Fruit fly (Drosophila melanogaster) whole organism, embryonic: ENCODE results near the gene CG7497.

Source experiments
- Antp ChIP-seq: fragments of 200-800 bp; sonication (Bioruptor generic); optimal IDR thresholded peaks from 3 replicates; lab custom pipeline; 2016; ENCODE audit warnings: missing biosample characterization, missing genetic modification characterization
- C15 ChIP-seq: fragments of 200-800 bp; sonication (Bioruptor generic); IDR thresholded peaks from 3 replicates; pipeline ENCODE4 v1.3.6; 2022; ENCODE audit warnings: missing biosample characterization, missing genetic modification characterization
- CG10267 ChIP-seq: fragments of 200-800 bp; sonication (Bioruptor generic); optimal IDR thresholded peaks from 2 replicates; lab custom pipeline; 2018; ENCODE audit warnings: missing biosample characterization, mild to moderate bottlenecking, missing genetic modification characterization, moderate library complexity
- CG10431 ChIP-seq: fragments of 200-800 bp; sonication (Bioruptor generic); optimal IDR thresholded peaks from 3 replicates; lab custom pipeline; 2018; ENCODE audit warnings: missing biosample characterization, mild to moderate bottlenecking, missing genetic modification characterization
- CG14860 ChIP-seq: fragments of 200-800 bp; sonication (Bioruptor generic); IDR thresholded peaks from 3 replicates; pipeline ENCODE4 v1.3.6; 2022; ENCODE audit warnings: missing biosample characterization, missing genetic modification characterization; ENCODE audit not compliant: partially characterized antibody
- CG15011 ChIP-seq: fragments of 200-800 bp; sonication (Bioruptor generic); optimal IDR thresholded peaks from 3 replicates; lab custom pipeline; 2018; ENCODE audit warnings: missing biosample characterization, mild to moderate bottlenecking, missing genetic modification characterization
- CG15073 ChIP-seq: fragments of 200-800 bp; sonication (Bioruptor generic); optimal IDR thresholded peaks from 2 replicates; lab custom pipeline; 2016; ENCODE audit warnings: missing biosample characterization, missing genetic modification characterization
- CG1529 ChIP-seq: fragments of 200-800 bp; sonication (Bioruptor generic); optimal IDR thresholded peaks from 3 replicates; lab custom pipeline; 2018; ENCODE audit warnings: missing biosample characterization, missing genetic modification characterization
- CG15514 ChIP-seq: fragments of 200-800 bp; sonication (Bioruptor generic); optimal IDR thresholded peaks from 3 replicates; lab custom pipeline; 2017; ENCODE audit warnings: missing biosample characterization, missing genetic modification characterization, mild to moderate bottlenecking, moderate library complexity, missing genetic modification reagents
- CG1603 ChIP-seq: fragments of 200-800 bp; sonication (Bioruptor generic); optimal IDR thresholded peaks from 2 replicates; lab custom pipeline; 2019; ENCODE audit warnings: missing biosample characterization, mild to moderate bottlenecking, missing genetic modification characterization, moderate library complexity
- CG18476 ChIP-seq: fragments of 200-800 bp; sonication (Bioruptor generic); optimal IDR thresholded peaks from 2 replicates; lab custom pipeline; 2016; ENCODE audit warnings: missing biosample characterization, mild to moderate bottlenecking, missing genetic modification characterization
- CG3065 ChIP-seq: fragments of 200-800 bp; sonication (Bioruptor generic); optimal IDR thresholded peaks from 2 replicates; lab custom pipeline; 2016; ENCODE audit warnings: missing biosample characterization, missing genetic modification characterization
- CG3281 ChIP-seq: fragments of 200-800 bp; sonication (Bioruptor generic); optimal IDR thresholded peaks from 3 replicates; lab custom pipeline; 2017; ENCODE audit warnings: missing biosample characterization, mild to moderate bottlenecking, missing genetic modification characterization
- CG4282 ChIP-seq: fragments of 200-800 bp; sonication (Bioruptor generic); optimal IDR thresholded peaks from 2 replicates; lab custom pipeline; 2016; ENCODE audit warnings: missing biosample characterization, missing genetic modification characterization
- CG5180 ChIP-seq: fragments of 200-800 bp; sonication (Bioruptor generic); optimal IDR thresholded peaks from 3 replicates; lab custom pipeline; 2017; ENCODE audit warnings: missing biosample characterization, missing genetic modification characterization, mild to moderate bottlenecking, moderate library complexity, missing genetic modification reagents
- CG6175 ChIP-seq: fragments of 200-800 bp; sonication (Bioruptor generic); IDR thresholded peaks from 3 replicates; pipeline ENCODE4 v1.3.6; 2022; ENCODE audit warnings: missing biosample characterization, missing genetic modification characterization
- CG7556 ChIP-seq: fragments of 200-800 bp; sonication (Bioruptor generic); optimal IDR thresholded peaks from 2 replicates; lab custom pipeline; 2017; ENCODE audit warnings: missing biosample characterization, mild to moderate bottlenecking, missing genetic modification characterization
- CrebB ChIP-seq: fragments of 200-800 bp; sonication (Bioruptor generic); optimal IDR thresholded peaks from 3 replicates; lab custom pipeline; 2018; ENCODE audit warnings: missing biosample characterization, mild to moderate bottlenecking, missing genetic modification characterization
- MTF-1 ChIP-seq: fragments of 200-800 bp; sonication (Bioruptor generic); optimal IDR thresholded peaks from 2 replicates; lab custom pipeline; 2018; ENCODE audit warnings: missing biosample characterization, mild to moderate bottlenecking, missing genetic modification characterization, borderline replicate concordance
- Optix ChIP-seq: fragments of 200-800 bp; sonication (Bioruptor generic); IDR thresholded peaks from 3 replicates; pipeline ENCODE4 v1.3.6; 2022; ENCODE audit warnings: missing biosample characterization, missing genetic modification characterization
- Sox100B ChIP-seq: fragments of 200-800 bp; sonication (Bioruptor generic); optimal IDR thresholded peaks from 3 replicates; lab custom pipeline; 2018; ENCODE audit warnings: missing biosample characterization, mild to moderate bottlenecking, missing genetic modification characterization
- Spps ChIP-seq: fragments of 200-800 bp; sonication (Bioruptor generic); optimal IDR thresholded peaks from 2 replicates; lab custom pipeline; 2018; ENCODE audit warnings: missing biosample characterization, mild to moderate bottlenecking, missing genetic modification characterization
- Sry-δ ChIP-seq: fragments of 200-800 bp; sonication (Bioruptor generic); optimal IDR thresholded peaks from 2 replicates; lab custom pipeline; 2016; ENCODE audit warnings: missing biosample characterization, missing genetic modification characterization
- YL-1 ChIP-seq: fragments of 200-800 bp; sonication (Bioruptor generic); optimal IDR thresholded peaks from 3 replicates; lab custom pipeline; 2017; ENCODE audit warnings: missing biosample characterization, mild to moderate bottlenecking, missing genetic modification characterization
- aop ChIP-seq: fragments of 200-800 bp; sonication (Bioruptor generic); IDR thresholded peaks from 2 replicates; pipeline ENCODE4 v1.3.6; 2022; ENCODE audit warnings: missing biosample characterization, missing genetic modification characterization
- ato ChIP-seq: fragments of 200-800 bp; sonication (Bioruptor generic); IDR thresholded peaks from 2 replicates; pipeline ENCODE4 v1.3.6; 2022; ENCODE audit warnings: missing biosample characterization, missing genetic modification characterization; ENCODE audit not compliant: partially characterized antibody
- az2 ChIP-seq: fragments of 200-800 bp; sonication (Bioruptor generic); optimal IDR thresholded peaks from 3 replicates; lab custom pipeline; 2016; ENCODE audit warnings: missing biosample characterization, missing genetic modification characterization
- bsh ChIP-seq, 2 experiments: fragments of 200-800 bp; sonication (Bioruptor generic); optimal IDR thresholded peaks; 2 replicates each; lab custom pipeline; 2017 to 2018; ENCODE audit warnings: mild to moderate bottlenecking in 2 of 2, missing biosample characterization in 2 of 2, missing genetic modification characterization in 2 of 2, moderate library complexity in 1 of 2
- cad ChIP-seq: fragments of >200 bp; optimal IDR thresholded peaks from 2 replicates; lab custom pipeline; 2017; ENCODE audit warnings: missing biosample characterization, missing genetic modification characterization
- crp ChIP-seq, 2 experiments: fragments of 200-800 bp; sonication (Bioruptor generic); optimal IDR thresholded peaks; 2 replicates in 1 of 2; 3 replicates in 1 of 2; lab custom pipeline; 2017; ENCODE audit warnings: missing biosample characterization in 2 of 2, missing genetic modification characterization in 2 of 2, mild to moderate bottlenecking in 1 of 2, moderate library complexity in 1 of 2
- da ChIP-seq: fragments of 200-800 bp; sonication (Bioruptor generic); optimal IDR thresholded peaks from 2 replicates; lab custom pipeline; 2016; ENCODE audit warnings: missing biosample characterization, missing genetic modification characterization
- dpn ChIP-seq, 2 experiments: fragments of 200-800 bp; sonication (Bioruptor generic); optimal IDR thresholded peaks; 3 replicates each; lab custom pipeline; 2016; ENCODE audit warnings: missing biosample characterization in 2 of 2, missing genetic modification characterization in 2 of 2
- en ChIP-seq: fragments of 200-800 bp; sonication (Bioruptor generic); optimal IDR thresholded peaks from 2 replicates; lab custom pipeline; 2016; ENCODE audit warnings: missing biosample characterization, missing genetic modification characterization
- h ChIP-seq: fragments of >200 bp; optimal IDR thresholded peaks from 2 replicates; lab custom pipeline; 2017
- ken ChIP-seq: fragments of 200-800 bp; sonication (Bioruptor generic); IDR thresholded peaks from 3 replicates; pipeline ENCODE4 v1.3.6; 2022; ENCODE audit warnings: missing biosample characterization, missing genetic modification characterization
- nau ChIP-seq: fragments of 200-800 bp; sonication (Bioruptor generic); optimal IDR thresholded peaks from 3 replicates; lab custom pipeline; 2017; ENCODE audit warnings: missing biosample characterization, mild to moderate bottlenecking, missing genetic modification characterization, missing genetic modification reagents
- pan ChIP-seq, 4 experiments: fragments of >200 bp in 3 of 4; fragments of 200-800 bp in 1 of 4; sonication (Bioruptor generic) in 1 of 4; optimal IDR thresholded peaks in 3 of 4; IDR thresholded peaks in 1 of 4; 2 replicates each; pipeline versions ENCODE4 v1.3.6 to Lab custom; 2017 to 2022; ENCODE audit warnings: missing biosample characterization in 2 of 4, missing genetic modification characterization in 2 of 4, mixed read lengths in 1 of 4
- phol ChIP-seq: fragments of 200-800 bp; sonication (Bioruptor generic); optimal IDR thresholded peaks from 3 replicates; lab custom pipeline; 2018; ENCODE audit warnings: missing biosample characterization, mild to moderate bottlenecking, missing genetic modification characterization, moderate library complexity
- prd ChIP-seq, 3 experiments: fragments of >200 bp in 2 of 3; fragments of 200-800 bp in 1 of 3; sonication (Bioruptor generic) in 1 of 3; optimal IDR thresholded peaks in 2 of 3; IDR thresholded peaks in 1 of 3; 2 replicates in 2 of 3; 3 replicates in 1 of 3; pipeline versions ENCODE4 v1.3.6 to Lab custom; 2017 to 2022; ENCODE audit warnings: missing biosample characterization in 1 of 3, missing genetic modification characterization in 1 of 3
- pros ChIP-seq: fragments of 200-800 bp; sonication (Bioruptor generic); optimal IDR thresholded peaks from 3 replicates; lab custom pipeline; 2019; ENCODE audit warnings: missing biosample characterization, mild to moderate bottlenecking, missing genetic modification characterization, moderate library complexity
- repo ChIP-seq: fragments of 200-800 bp; sonication (Bioruptor generic); optimal IDR thresholded peaks from 2 replicates; lab custom pipeline; 2016; ENCODE audit warnings: missing biosample characterization, missing genetic modification characterization
- row ChIP-seq: fragments of 200-800 bp; sonication (Bioruptor generic); IDR thresholded peaks from 3 replicates; pipeline ENCODE4 v1.3.6; 2022; ENCODE audit warnings: missing biosample characterization, missing genetic modification characterization
- sc ChIP-seq, 3 experiments: fragments of >200 bp in 2 of 3; fragments of 200-800 bp in 1 of 3; sonication (Bioruptor generic) in 1 of 3; optimal IDR thresholded peaks; 2 replicates in 2 of 3; 3 replicates in 1 of 3; lab custom pipeline; 2017; ENCODE audit warnings: mild to moderate bottlenecking in 1 of 3, missing biosample characterization in 1 of 3, missing genetic modification characterization in 1 of 3, missing genetic modification reagents in 1 of 3
- sisA ChIP-seq: fragments of 200-800 bp; sonication (Bioruptor generic); IDR thresholded peaks from 2 replicates; pipeline ENCODE4 v1.3.6; 2022; ENCODE audit warnings: missing biosample characterization, missing genetic modification characterization
- sr ChIP-seq: fragments of 200-800 bp; sonication (Bioruptor generic); IDR thresholded peaks from 3 replicates; pipeline ENCODE4 v1.3.6; 2022; ENCODE audit warnings: missing biosample characterization, missing genetic modification characterization
- sug ChIP-seq: fragments of 200-800 bp; optimal IDR thresholded peaks from 2 replicates; lab custom pipeline; 2019; ENCODE audit warnings: missing biosample characterization, mild to moderate bottlenecking, missing genetic modification characterization, moderate library complexity
- tap ChIP-seq: fragments of 200-800 bp; optimal IDR thresholded peaks from 3 replicates; lab custom pipeline; 2019; ENCODE audit warnings: missing biosample characterization, mild to moderate bottlenecking, missing genetic modification characterization, moderate library complexity
- toy ChIP-seq: fragments of 200-800 bp; sonication (Bioruptor generic); IDR thresholded peaks from 2 replicates; pipeline ENCODE4 v1.3.6; 2022; ENCODE audit warnings: missing biosample characterization, missing genetic modification characterization
- vvl ChIP-seq: fragments of 200-800 bp; sonication (Bioruptor generic); IDR thresholded peaks from 2 replicates; pipeline ENCODE4 v1.3.6; 2022; ENCODE audit warnings: missing biosample characterization, missing genetic modification characterization
- wor ChIP-seq: fragments of 200-800 bp; sonication (Bioruptor generic); IDR thresholded peaks from 2 replicates; pipeline ENCODE4 v1.3.6; 2022; ENCODE audit warnings: missing biosample characterization, missing genetic modification characterization

CG7497 gene

DNA sequence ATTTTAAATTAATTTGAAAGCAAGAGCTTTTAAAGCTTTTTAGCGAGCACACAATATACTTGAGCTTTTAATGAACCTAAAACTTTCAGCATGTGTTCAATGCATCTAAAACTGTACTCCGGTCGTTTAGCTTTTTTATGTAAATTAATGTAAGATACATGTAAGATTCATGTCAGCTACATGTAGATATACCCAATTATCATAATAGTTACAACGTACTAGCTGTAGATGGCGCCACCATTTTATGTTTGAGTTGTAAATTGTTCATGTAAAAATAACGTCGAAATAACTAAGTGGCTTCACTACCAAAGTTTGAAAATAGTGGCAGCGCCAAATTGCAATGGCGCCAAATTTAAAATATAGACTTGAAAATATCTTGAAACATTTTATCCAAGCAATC is 36.4 kb upstream of the CG7497 start (continued):
- TF ChIP-seq CG4282 (GFP tag; lab: Kevin White, UChicago) (peak; percentile 24), dpn (GFP tag; optimal IDR thresholded peaks at IDR 0.05; lab: Kevin White, UChicago) (peak; percentile 36 to 45), CG1603 (tag; lab: Kevin White, UChicago) (peak; percentile 56), CG3281 (GFP tag; lab: Kevin White, UChicago) (no peak), CG14860 (GFP tag; lab: Robert Waterston, UW) (no peak), h (lab: Kevin White, UChicago) (no peak), cad (GFP tag; lab: Kevin White, UChicago) (peak; percentile 15), wor (GFP tag; lab: Robert Waterston, UW) (no peak), crp (GFP tag; optimal IDR thresholded peaks at IDR 0.05; lab: Kevin White, UChicago) (no peak), CG7556 (GFP tag; lab: Kevin White, UChicago) (no peak), phol (tag; lab: Kevin White, UChicago) (peak; percentile 27), prd (optimal IDR thresholded peaks at IDR 0.05; lab: Kevin White, UChicago) (peak in 1 of 2 experiments; percentile 34), prd (GFP tag; IDR thresholded peaks at IDR 0.05; lab: Robert Waterston, UW) (no peak), YL-1 (GFP tag; lab: Kevin White, UChicago) (no peak), vvl (GFP tag; lab: Robert Waterston, UW) (peak; percentile 96), row (GFP tag; lab: Robert Waterston, UW) (no peak), bsh (GFP tag; optimal IDR thresholded peaks at IDR 0.05; lab: Kevin White, UChicago) (no peak), CG6175 (no peak), Sry-δ (GFP tag; lab: Kevin White, UChicago) (peak; percentile 26), CG15514 (GFP tag; lab: Kevin White, UChicago) (peak; percentile 50), Optix (GFP tag; lab: Robert Waterston, UW) (no peak), pan (optimal IDR thresholded peaks at IDR 0.05; lab: Kevin White, UChicago) (no peak), pan (GFP tag; optimal IDR thresholded peaks at IDR 0.05 in 1 of 2, IDR thresholded peaks at IDR 0.05 in 1 of 2) (no peak), pros (GFP tag; lab: Kevin White, UChicago) (no peak), CG10267 (tag; lab: Kevin White, UChicago) (peak; percentile 55), da (GFP tag; lab: Kevin White, UChicago) (no peak), nau (GFP tag; lab: Kevin White, UChicago) (peak; percentile 44), ato (no peak), CG15073 (GFP tag; lab: Kevin White, UChicago) (no peak), aop (GFP tag; lab: Robert Waterston, UW) (no peak), MTF-1 (GFP tag; lab: Kevin White, UChicago) (no peak), CG3065 (GFP tag; lab: Kevin White, UChicago) (no peak), sug (tag; lab: Kevin White, UChicago) (peak; percentile 55), CG10431 (GFP tag; lab: Kevin White, UChicago) (no peak), az2 (GFP tag; lab: Kevin White, UChicago) (no peak), sr (no peak), repo (GFP tag; lab: Kevin White, UChicago) (no peak), Antp (no peak), CrebB (no peak), CG15011 (no peak), toy (no peak), en (GFP tag; lab: Kevin White, UChicago) (no peak), sc (optimal IDR thresholded peaks at IDR 0.05; lab: Kevin White, UChicago) (no peak), sc (GFP tag; optimal IDR thresholded peaks at IDR 0.05; lab: Kevin White, UChicago) (no peak), tap (no peak), sisA (GFP tag; lab: Robert Waterston, UW) (no peak), CG1529 (GFP tag; lab: Kevin White, UChicago) (no peak), CG18476 (GFP tag; lab: Kevin White, UChicago) (no peak), CG5180 (GFP tag; lab: Kevin White, UChicago) (no peak), C15 (GFP tag; lab: Robert Waterston, UW) (no peak), Sox100B (GFP tag; lab: Kevin White, UChicago) (no peak), ken (GFP tag; lab: Robert Waterston, UW) (peak; percentile 7; the same call in 1 of the 3 replicates), Spps (tag; lab: Kevin White, UChicago) (no peak)
